Fruit fly (Drosophila melanogaster): ENCODE results near the gene CG13760.

Gene CG13760

DNA sequence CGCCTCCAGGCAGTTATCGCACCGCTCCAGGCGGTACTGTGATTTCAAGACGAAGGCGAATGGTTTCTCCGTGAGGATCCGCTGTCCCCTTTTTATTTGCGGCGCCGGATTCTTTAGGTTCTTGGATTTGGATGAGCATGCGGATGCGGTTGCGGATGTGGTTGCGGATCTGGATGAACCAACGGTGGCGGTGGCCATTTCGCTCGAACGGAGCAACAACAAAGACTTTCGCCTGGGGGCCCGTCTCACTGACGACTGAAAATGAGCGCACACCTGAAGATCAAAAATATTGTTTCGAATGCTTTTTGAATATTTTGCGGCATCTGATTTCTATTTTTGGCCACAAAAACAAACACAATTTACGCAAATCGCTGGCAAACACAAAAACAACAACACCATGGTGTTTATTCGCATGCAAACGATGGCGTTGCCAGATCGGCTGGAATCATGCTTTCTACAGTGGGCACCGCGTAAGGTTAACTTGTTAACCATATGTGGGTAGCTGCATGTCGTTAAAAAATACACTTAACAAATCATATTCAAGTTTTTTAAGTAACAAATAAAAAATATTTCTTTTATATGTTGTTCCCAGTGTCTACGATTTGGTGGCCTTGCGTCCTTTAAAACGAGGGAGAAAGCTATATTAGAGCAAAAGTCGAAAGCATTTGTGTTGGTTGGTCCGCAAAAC, 23.1 kb upstream of the CG13760 start, which contains the start of gene Smyd3 (continued):
- peak; percentile 71 for TF ChIP-seq CG1602 (GFP tag; optimal IDR thresholded peaks at IDR 0.05)
- peak; percentile 64 for TF ChIP-seq CG3281 (GFP tag; optimal IDR thresholded peaks at IDR 0.05)
- TF ChIP-seq CG11247 (GFP tag; IDR thresholded peaks at IDR 0.05): peak; percentile 71
- TF ChIP-seq CG32767 (GFP tag; IDR thresholded peaks at IDR 0.05): peak; percentile 37; the same call in 1 of the 2 replicates
- TF ChIP-seq Lhr (GFP tag; optimal IDR thresholded peaks at IDR 0.05): no peak
- TF ChIP-seq CG2120 (GFP tag; optimal IDR thresholded peaks at IDR 0.05): peak; percentile 90
- TF ChIP-seq CG17829 (tag; optimal IDR thresholded peaks at IDR 0.05): peak; percentile 66
- TF ChIP-seq Atf-2 (GFP tag; optimal IDR thresholded peaks at IDR 0.05): peak; percentile 65
- TF ChIP-seq CTCF (GFP tag; optimal IDR thresholded peaks at IDR 0.05): no peak
- peak; percentile 53 for TF ChIP-seq Nf-YC (tag; optimal IDR thresholded peaks at IDR 0.05)
- TF ChIP-seq CG18619 (GFP tag; optimal IDR thresholded peaks at IDR 0.05): peak; percentile 67
- TF ChIP-seq CG3407 (GFP tag; optimal IDR thresholded peaks at IDR 0.05): no peak
- 0 out of 2 replicates have a peak, but pooled peaks have one; percentile 53 for TF ChIP-seq CG16779 (GFP tag; IDR thresholded peaks at IDR 0.05)
- TF ChIP-seq CG8944 (GFP tag; optimal IDR thresholded peaks at IDR 0.05): peak; percentile 67
- TF ChIP-seq vfl (GFP tag; optimal IDR thresholded peaks at IDR 0.05): peak; percentile 83
- TF ChIP-seq sima (GFP tag; optimal IDR thresholded peaks at IDR 0.05): no peak
- TF ChIP-seq ro (GFP tag; IDR thresholded peaks at IDR 0.05): peak; percentile 19; the same call in 1 of the 2 replicates
- TF ChIP-seq CG5953 (GFP tag; IDR thresholded peaks at IDR 0.05): peak; percentile 78
- TF ChIP-seq tgo (GFP tag; IDR thresholded peaks at IDR 0.05): peak; percentile 85
- TF ChIP-seq Sox100B (GFP tag; optimal IDR thresholded peaks at IDR 0.05): no peak
- no peak for TF ChIP-seq CG7839 (tag; optimal IDR thresholded peaks at IDR 0.05)
- peak; percentile 53 for TF ChIP-seq CG10267 (tag; optimal IDR thresholded peaks at IDR 0.05)
- peak; percentile 79 for TF ChIP-seq Sox102F (GFP tag; optimal IDR thresholded peaks at IDR 0.05)
- TF ChIP-seq sens (GFP tag): peak; percentile 95
- peak; percentile 49 for TF ChIP-seq slp2 (GFP tag; optimal IDR thresholded peaks at IDR 0.05)
- TF ChIP-seq Nf-YA (GFP tag; IDR thresholded peaks at IDR 0.05): peak; percentile 72
- TF ChIP-seq wdn (GFP tag; IDR thresholded peaks at IDR 0.05): peak; percentile 72
- TF ChIP-seq fd3F (GFP tag; optimal IDR thresholded peaks at IDR 0.05): peak; percentile 63
- peak; percentile 73 for TF ChIP-seq CG9727 (GFP tag; optimal IDR thresholded peaks at IDR 0.05)
- peak; percentile 87 for TF ChIP-seq Aef1 (GFP tag; IDR thresholded peaks at IDR 0.05)
- TF ChIP-seq lilli (GFP tag; optimal IDR thresholded peaks at IDR 0.05): peak; percentile 92
- peak; percentile 10 for TF ChIP-seq salm (tag; optimal IDR thresholded peaks at IDR 0.05)
- TF ChIP-seq Atf3 (GFP tag; optimal IDR thresholded peaks at IDR 0.05): peak; percentile 42
- TF ChIP-seq ftz-f1 (GFP tag; optimal IDR thresholded peaks at IDR 0.05): peak; percentile 75
- peak; percentile 67 for TF ChIP-seq CG12744 (GFP tag; optimal IDR thresholded peaks at IDR 0.05)
- no peak for TF ChIP-seq zen2 (GFP tag; IDR thresholded peaks at IDR 0.05; ENCODE audit: partially characterized antibody)
- peak; percentile 58 for TF ChIP-seq dmrt11E (tag; optimal IDR thresholded peaks at IDR 0.05)
- peak; percentile 55 for TF ChIP-seq CG16815 (GFP tag; optimal IDR thresholded peaks at IDR 0.05)
- TF ChIP-seq CG9876 (GFP tag; optimal IDR thresholded peaks at IDR 0.05): no peak
- TF ChIP-seq CG10274 (GFP tag; optimal IDR thresholded peaks at IDR 0.05): no peak
- no peak for TF ChIP-seq tap (tag; optimal IDR thresholded peaks at IDR 0.05)
- peak; percentile 61 for TF ChIP-seq CG5245 (GFP tag; optimal IDR thresholded peaks at IDR 0.05)
- no peak for TF ChIP-seq CG9797 (GFP tag; optimal IDR thresholded peaks at IDR 0.05)
- TF ChIP-seq CG17186 (GFP tag; optimal IDR thresholded peaks at IDR 0.05): no peak
- TF ChIP-seq CG31224 (GFP tag; IDR thresholded peaks at IDR 0.05): peak; percentile 52
- TF ChIP-seq Neu2 (GFP tag; optimal IDR thresholded peaks at IDR 0.05; ENCODE audit: borderline replicate concordance): no peak
- peak; percentile 86 for TF ChIP-seq Drgx (GFP tag; IDR thresholded peaks at IDR 0.05)
- TF ChIP-seq repo (GFP tag; optimal IDR thresholded peaks at IDR 0.05): peak; percentile 21
- TF ChIP-seq CG12104 (GFP tag; optimal IDR thresholded peaks at IDR 0.05): peak; percentile 1
- no peak for TF ChIP-seq Tbp (GFP tag; optimal IDR thresholded peaks at IDR 0.05)
- peak; percentile 72 for TF ChIP-seq CG33213 (GFP tag; optimal IDR thresholded peaks at IDR 0.05)

Measured in whole organism, embryonic.